Fruit fly (Drosophila melanogaster): ENCODE measurements around the gene Spg7.
A peak's percentile ranks its signal among the peaks of the same experiment; 100 is the strongest.

Spg7 gene

DNA sequence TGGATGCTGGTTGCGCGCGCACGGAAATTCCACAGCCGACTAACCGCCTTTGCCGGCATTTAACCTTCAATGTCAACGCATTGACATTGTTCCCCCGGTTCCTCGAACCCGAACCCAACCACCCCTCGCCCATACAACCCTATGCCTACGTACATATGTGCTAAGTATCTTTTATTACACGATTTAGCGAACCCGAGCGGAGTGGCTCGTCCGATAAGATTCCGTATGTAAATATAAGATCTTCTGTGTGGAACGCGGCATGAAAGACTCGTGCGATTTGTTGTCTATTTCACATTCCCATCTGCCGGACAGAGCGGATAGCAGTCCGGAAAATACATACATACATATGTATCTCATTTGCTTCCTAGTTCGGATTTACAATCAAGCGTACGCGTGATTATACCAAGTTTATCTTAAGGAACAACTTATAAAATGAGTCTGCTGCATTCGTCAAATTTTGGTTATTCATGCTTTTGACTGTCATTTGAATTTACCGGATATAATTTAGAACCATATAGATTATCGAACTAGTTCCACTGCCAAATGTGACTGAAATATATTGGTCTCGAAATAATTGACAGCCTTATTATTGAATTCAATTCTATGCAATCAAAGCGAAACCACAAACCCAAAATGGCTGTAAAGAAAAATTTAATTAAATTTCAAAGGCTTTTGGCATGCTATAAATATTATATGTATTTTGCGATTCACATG, 9.5 kb upstream of the Spg7 start, which contains the start of gene CG2680:
CG2680 (minus strand) TSS at position 51 of the 714 bp plus-strand sequence.
- TF ChIP-seq psq (GFP tag; optimal IDR thresholded peaks at IDR 0.05) (no peak), Rel (GFP tag; optimal IDR thresholded peaks at IDR 0.05) (no peak), Rel (tag; optimal IDR thresholded peaks at IDR 0.05) (no peak)

DNA sequence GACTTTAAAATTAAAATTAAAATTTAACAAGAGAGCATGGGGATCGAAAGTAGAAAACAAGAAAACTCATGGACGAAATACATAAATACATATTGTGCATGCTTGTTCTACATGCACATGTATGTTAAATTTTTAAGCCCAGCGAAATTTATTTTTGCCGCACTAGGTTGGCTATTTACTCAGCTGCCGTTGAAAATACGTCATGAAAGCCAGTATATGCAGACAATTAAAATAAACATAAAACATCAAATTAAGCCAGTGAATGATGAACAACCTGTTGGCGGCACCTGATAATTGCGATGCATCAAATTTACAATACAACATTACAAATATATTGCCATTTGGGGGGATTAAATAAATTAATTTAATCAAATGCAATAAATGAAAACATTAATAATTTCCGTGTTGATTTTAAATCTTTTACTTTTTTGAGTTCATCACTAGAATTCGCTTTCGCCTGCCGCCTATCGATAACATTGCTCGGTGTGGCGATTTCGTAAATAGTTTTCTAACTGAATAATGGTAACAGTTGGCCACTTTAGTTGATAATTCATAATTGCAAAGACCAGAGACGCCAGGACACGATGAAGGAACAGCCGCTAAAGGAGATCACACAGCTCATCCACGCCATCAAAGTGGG, 6.2 kb upstream of the Spg7 start, which contains the start of gene eIF2Bbeta:
eIF2Bbeta (plus strand) TSS at position 438 of the 640 bp plus-strand sequence.
- TF ChIP-seq ey (GFP tag; optimal IDR thresholded peaks at IDR 0.05) (no peak), Myc (optimal IDR thresholded peaks at IDR 0.05) (peak; percentile 93)

DNA sequence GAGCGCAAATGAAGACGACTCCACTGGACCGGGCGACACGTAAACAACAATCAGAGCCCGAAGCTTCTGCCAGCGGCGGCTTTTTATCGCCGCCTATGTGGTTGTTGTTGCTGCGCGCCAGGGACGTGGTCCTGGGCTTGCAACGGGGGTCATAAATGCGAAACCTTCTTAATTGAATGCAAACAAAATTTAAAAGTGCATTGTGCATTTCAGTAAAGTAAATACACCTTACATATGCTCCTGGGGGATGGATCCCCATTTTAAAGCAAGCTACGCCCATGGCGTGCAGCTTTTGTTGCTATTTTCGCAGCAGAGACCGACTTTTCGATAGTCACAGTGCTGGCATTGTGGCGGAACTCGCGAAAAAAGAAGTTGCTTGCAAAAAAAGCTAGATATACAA, 5.7 kb upstream of the Spg7 start, which contains the start of gene Ugalt:
Ugalt (minus strand) TSS at position 160 of the 400 bp plus-strand sequence.
- peak; percentile 100 for TF ChIP-seq Rel (GFP tag; optimal IDR thresholded peaks at IDR 0.05)
- peak; percentile 99 for TF ChIP-seq Rel (tag; optimal IDR thresholded peaks at IDR 0.05)
- TF ChIP-seq Hr78 (GFP tag; optimal IDR thresholded peaks at IDR 0.05), result no peak
- peak; percentile 100 for TF ChIP-seq h (GFP tag; optimal IDR thresholded peaks at IDR 0.05)
- TF ChIP-seq Mio (GFP tag; optimal IDR thresholded peaks at IDR 0.05), result peak; percentile 99
- peak; percentile 53 for TF ChIP-seq usp (GFP tag; optimal IDR thresholded peaks at IDR 0.05)
- TF ChIP-seq N (GFP tag; optimal IDR thresholded peaks at IDR 0.05), result no peak
- peak; percentile 100 for TF ChIP-seq sv (GFP tag; optimal IDR thresholded peaks at IDR 0.05)
- peak; percentile 100 for TF ChIP-seq GATAd (GFP tag; optimal IDR thresholded peaks at IDR 0.05)
- peak; percentile 100 for TF ChIP-seq psq (GFP tag; optimal IDR thresholded peaks at IDR 0.05)
- TF ChIP-seq dmrt93B (GFP tag; optimal IDR thresholded peaks at IDR 0.05), result peak; percentile 100
- TF ChIP-seq HLH106 (tag; optimal IDR thresholded peaks at IDR 0.05), result peak; percentile 100
- TF ChIP-seq Hr83 (GFP tag; optimal IDR thresholded peaks at IDR 0.05; ENCODE audit: poor library complexity, severe bottlenecking), result peak; percentile 100
- TF ChIP-seq Sp1 (GFP tag; optimal IDR thresholded peaks at IDR 0.05), result peak; percentile 100
- peak; percentile 100 for TF ChIP-seq CG32264 (GFP tag; optimal IDR thresholded peaks at IDR 0.05)
- peak; percentile 100 for TF ChIP-seq rgr (GFP tag; optimal IDR thresholded peaks at IDR 0.05)
- TF ChIP-seq foxo (GFP tag; optimal IDR thresholded peaks at IDR 0.05), result peak; percentile 100
- peak; percentile 97 for TF ChIP-seq Dfd (GFP tag; optimal IDR thresholded peaks at IDR 0.05)
- peak; percentile 100 for TF ChIP-seq Jra (GFP tag; optimal IDR thresholded peaks at IDR 0.05)
- peak; percentile 100 for TF ChIP-seq sage (GFP tag; optimal IDR thresholded peaks at IDR 0.05)
- TF ChIP-seq Hnf4 (GFP tag; optimal IDR thresholded peaks at IDR 0.05), result peak; percentile 100
- peak; percentile 100 for TF ChIP-seq CG9705 (GFP tag; optimal IDR thresholded peaks at IDR 0.05)
- TF ChIP-seq Vsx2 (GFP tag; optimal IDR thresholded peaks at IDR 0.05; ENCODE audit: partially characterized antibody), result no peak
- TF ChIP-seq jim (GFP tag; optimal IDR thresholded peaks at IDR 0.05), result peak; percentile 99
- no peak for TF ChIP-seq Dif (GFP tag; optimal IDR thresholded peaks at IDR 0.05; ENCODE audit: partially characterized antibody)
- TF ChIP-seq dl (GFP tag; optimal IDR thresholded peaks at IDR 0.05; ENCODE audit: insufficient read depth in 1 of 2, partially characterized antibody in 2 of 2), result no peak
- peak; percentile 100 for TF ChIP-seq woc (GFP tag; optimal IDR thresholded peaks at IDR 0.05)
- peak; percentile 99 for TF ChIP-seq dsf (GFP tag; optimal IDR thresholded peaks at IDR 0.05; ENCODE audit: borderline replicate concordance)
- no peak for TF ChIP-seq tai (GFP tag; optimal IDR thresholded peaks at IDR 0.05)
- TF ChIP-seq Abd-B (GFP tag; optimal IDR thresholded peaks at IDR 0.05), result no peak
- peak; percentile 100 for TF ChIP-seq fru (GFP tag; optimal IDR thresholded peaks at IDR 0.05)
- TF ChIP-seq Myc (optimal IDR thresholded peaks at IDR 0.05), result no peak
- TF ChIP-seq lola (GFP tag; optimal IDR thresholded peaks at IDR 0.05), result no peak
- no peak for TF ChIP-seq brk (GFP tag; optimal IDR thresholded peaks at IDR 0.05)
- peak; percentile 100 for TF ChIP-seq br (GFP tag; optimal IDR thresholded peaks at IDR 0.05)
- TF ChIP-seq OdsH (GFP tag; optimal IDR thresholded peaks at IDR 0.05), result peak; percentile 100
- TF ChIP-seq CrebA (GFP tag; optimal IDR thresholded peaks at IDR 0.05; ENCODE audit: borderline replicate concordance), result no peak
- peak; percentile 100 for TF ChIP-seq ey (GFP tag; optimal IDR thresholded peaks at IDR 0.05)
- no peak for TF ChIP-seq pan (optimal IDR thresholded peaks at IDR 0.05)

Measured in whole organism, wandering third instar larva.